Worm (Caenorhabditis elegans) whole organism, mixed stage, embryonic: ENCODE data around the gene nhr-180.

Source experiments
- bed-3 ChIP-seq: fragments of 200-800 bp; sonication (Bioruptor generic); optimal IDR thresholded peaks from 3 replicates; lab custom pipeline; 2018; ENCODE audit warnings: mild to moderate bottlenecking, missing genetic modification characterization, moderate library complexity, missing compliant biosample characterization
- ceh-43 ChIP-seq: fragments of 200-800 bp; sonication (Bioruptor generic); optimal IDR thresholded peaks from 2 replicates; lab custom pipeline; 2018; ENCODE audit warnings: mild to moderate bottlenecking, missing genetic modification characterization, moderate library complexity, missing compliant biosample characterization
- ces-1 ChIP-seq: fragments of 150-350 bp; optimal IDR thresholded peaks from 2 replicates; lab custom pipeline; 2014; ENCODE audit warnings: missing biosample characterization, missing genetic modification reagents, missing genetic modification characterization
- elt-1 ChIP-seq: sonication (generic microtip); optimal IDR thresholded peaks from 2 replicates; lab custom pipeline; 2017; ENCODE audit warnings: missing genetic modification characterization, mild to moderate bottlenecking, missing compliant biosample characterization, antibody characterized with exemption, moderate library complexity, borderline replicate concordance; ENCODE audit not compliant: insufficient read depth
- elt-3 ChIP-seq: fragments of 150-350 bp; optimal IDR thresholded peaks from 2 replicates; lab custom pipeline; 2014; ENCODE audit warnings: missing biosample characterization, missing genetic modification characterization
- nhr-237 ChIP-seq: fragments of 150-350 bp; optimal IDR thresholded peaks from 2 replicates; lab custom pipeline; 2014; ENCODE audit warnings: missing biosample characterization, missing genetic modification characterization
- pha-4 ChIP-seq: fragments of 150-350 bp; optimal IDR thresholded peaks from 2 replicates; lab custom pipeline; 2018; ENCODE audit warnings: missing biosample characterization, missing genetic modification reagents, missing genetic modification characterization
- sptf-1 ChIP-seq: sonication (generic microtip); optimal IDR thresholded peaks from 2 replicates; lab custom pipeline; 2017; ENCODE audit warnings: mild to moderate bottlenecking, missing genetic modification characterization, moderate library complexity, missing compliant biosample characterization
- ztf-11 ChIP-seq: fragments of 150-350 bp; optimal IDR thresholded peaks from 2 replicates; lab custom pipeline; 2014; ENCODE audit warnings: missing biosample characterization, missing genetic modification characterization

DNA sequence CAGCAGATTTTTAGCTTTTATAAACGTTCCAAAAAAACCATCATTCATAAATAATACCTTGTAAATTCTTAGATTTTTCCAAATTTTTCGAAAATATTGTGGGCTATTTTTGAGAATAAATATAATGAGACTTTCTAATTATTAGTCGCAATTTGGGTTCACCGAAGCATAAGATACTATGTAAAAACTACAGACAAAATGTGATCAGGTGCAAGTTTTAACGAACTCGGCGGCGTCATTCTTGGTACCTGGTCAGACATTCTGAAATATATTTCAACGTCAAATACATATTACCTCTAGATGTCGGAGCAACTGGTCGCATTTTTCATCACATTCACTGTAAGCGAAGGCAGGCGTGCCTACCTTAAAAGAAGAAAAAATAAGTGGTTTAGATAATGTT, 14.7 kb upstream of the nhr-180 start, which contains the start of gene srx-23:
- no peak for TF ChIP-seq bed-3
- TF ChIP-seq sptf-1 (tag; lab: Kevin White, UChicago) = no peak
- no peak for TF ChIP-seq pha-4
- TF ChIP-seq elt-3 (tag; lab: Kevin White, UChicago) = no peak
- no peak for TF ChIP-seq nhr-237 (tag; lab: Kevin White, UChicago)
- no peak for TF ChIP-seq elt-1 (tag; lab: Kevin White, UChicago)
- TF ChIP-seq ces-1 = no peak
- no peak for TF ChIP-seq ceh-43
- TF ChIP-seq ztf-11 (tag; lab: Kevin White, UChicago) = no peak
